Worm (Caenorhabditis elegans) whole organism, L1 larva: ENCODE data around the gene T22F3.8.
A peak's percentile ranks its signal among the peaks of the same experiment; 100 is the strongest.

Source experiments
- C04F5.9 ChIP-seq: sonication (generic microtip); optimal IDR thresholded peaks from 2 replicates; lab custom pipeline; 2016; ENCODE audit warnings: missing genetic modification characterization, missing compliant biosample characterization
- ama-1 ChIP-seq: fragments of 150-350 bp; optimal IDR thresholded peaks from 2 replicates; lab custom pipeline; 2014
- blmp-1 ChIP-seq: fragments of 150-350 bp; optimal IDR thresholded peaks from 2 replicates; lab custom pipeline; 2014; ENCODE audit warnings: missing biosample characterization, missing genetic modification characterization
- fkh-10 ChIP-seq: sonication (generic microtip); optimal IDR thresholded peaks from 2 replicates; lab custom pipeline; 2017; ENCODE audit warnings: missing biosample characterization, missing genetic modification reagents, missing genetic modification characterization
- jun-1 ChIP-seq: fragments of 150-350 bp; optimal IDR thresholded peaks from 2 replicates; lab custom pipeline; 2014; ENCODE audit warnings: missing biosample characterization, missing genetic modification reagents, missing genetic modification characterization
- lin-13 ChIP-seq: fragments of 150-350 bp; optimal IDR thresholded peaks from 2 replicates; lab custom pipeline; 2014; ENCODE audit warnings: missing biosample characterization, missing genetic modification reagents, missing genetic modification characterization
- lir-3 ChIP-seq: sonication (generic microtip); optimal IDR thresholded peaks from 2 replicates; lab custom pipeline; 2016; ENCODE audit warnings: mild to moderate bottlenecking, missing genetic modification characterization, moderate library complexity, missing compliant biosample characterization; ENCODE audit not compliant: poor library complexity
- mdl-1 ChIP-seq, 2 experiments: fragments of 150-350 bp; optimal IDR thresholded peaks; 2 replicates each; lab custom pipeline; 2014 to 2017; ENCODE audit warnings: missing biosample characterization in 2 of 2, missing genetic modification characterization in 2 of 2, inconsistent platforms in 1 of 2
- sox-4 ChIP-seq: sonication (generic microtip); optimal IDR thresholded peaks from 2 replicates; lab custom pipeline; 2016; ENCODE audit warnings: missing genetic modification characterization, missing compliant biosample characterization
- zag-1 ChIP-seq: fragments of 150-350 bp; optimal IDR thresholded peaks from 2 replicates; lab custom pipeline; 2014; ENCODE audit warnings: missing biosample characterization, missing genetic modification characterization

DNA sequence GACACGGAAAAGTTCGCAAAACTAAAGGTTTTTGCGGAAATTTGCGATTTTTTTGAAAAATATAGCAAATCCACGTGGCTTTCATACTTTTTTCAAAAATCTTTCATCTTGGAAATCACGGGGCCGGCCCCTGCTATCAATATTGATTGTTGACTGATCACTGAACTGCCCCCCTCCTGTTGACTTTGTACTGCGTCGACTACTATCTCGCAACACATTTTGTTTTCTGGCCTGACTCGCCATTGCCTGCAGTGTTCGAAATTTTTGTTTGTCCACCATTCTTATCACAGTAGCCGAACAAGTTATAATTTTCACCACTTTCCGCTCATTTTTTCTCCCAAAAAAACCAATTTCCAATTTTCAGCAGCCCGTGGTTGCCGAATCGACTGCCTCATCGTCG is 24.2 kb downstream of the T22F3.8 start:
- no peak for TF ChIP-seq sox-4
- no peak for TF ChIP-seq C04F5.9 (tag; lab: Kevin White, UChicago)
- TF ChIP-seq fkh-10 (GFP tag; lab: Kevin White, UChicago) = no peak
- TF ChIP-seq lir-3 = no peak
- no peak for TF ChIP-seq jun-1 (tag; lab: Kevin White, UChicago)
- peak in 1 of 2 experiments; percentile 9 for TF ChIP-seq mdl-1 (tag; optimal IDR thresholded peaks at IDR 0.05; lab: Kevin White, UChicago)
- no peak for TF ChIP-seq ama-1 (lab: Kevin White, UChicago)
- no peak for TF ChIP-seq lin-13 (GFP tag; lab: Kevin White, UChicago)
- no peak for TF ChIP-seq zag-1 (tag; lab: Kevin White, UChicago)
- no peak for TF ChIP-seq blmp-1 (tag; lab: Kevin White, UChicago)
